Worm (Caenorhabditis elegans): ENCODE measurements around the gene Y94H6A.7.

Y94H6A.7 gene

ce11 chrIV:2709590-2710201, 6.7 kb downstream of the Y94H6A.7 start (continued):
- TF ChIP-seq atf-7 (tag; optimal IDR thresholded peaks at IDR 0.05) (peak; percentile 65), tbp1 (GFP tag; optimal IDR thresholded peaks at IDR 0.05) (peak; percentile 46), ztf-18 (tag; optimal IDR thresholded peaks at IDR 0.05) (no peak), mxl-1 (tag; optimal IDR thresholded peaks at IDR 0.05) (no peak), egl-18 (GFP tag; IDR thresholded peaks at IDR 0.05) (no peak), hlh-12 (tag; optimal IDR thresholded peaks at IDR 0.05) (no peak), aptf-2 (GFP tag; conservative IDR thresholded peaks at IDR 0.05) (no peak), F52B5.7 (tag; optimal IDR thresholded peaks at IDR 0.05) (no peak), unc-130 (GFP tag; optimal IDR thresholded peaks at IDR 0.05) (no peak), egrh-3 (GFP tag; IDR thresholded peaks at IDR 0.05) (no peak), K11D2.4 (GFP tag; IDR thresholded peaks at IDR 0.05) (peak; percentile 55), die-1 (tag; optimal IDR thresholded peaks at IDR 0.05) (no peak), mel-28 (tag; optimal IDR thresholded peaks at IDR 0.05; ENCODE audit: borderline replicate concordance) (peak; percentile 32), ama-1 (optimal IDR thresholded peaks at IDR 0.05) (no peak), ama-1 (GFP tag; optimal IDR thresholded peaks at IDR 0.05) (no peak), cebp-2 (GFP tag; IDR thresholded peaks at IDR 0.05) (no peak), ceh-40 (GFP tag; IDR thresholded peaks at IDR 0.05) (0 out of 2 replicates have a peak, but pooled peaks have one; percentile 56), bed-2 (GFP tag; IDR thresholded peaks at IDR 0.05) (no peak), madf-6 (GFP tag; IDR thresholded peaks at IDR 0.05) (0 out of 2 replicates have a peak, but pooled peaks have one; percentile 29), pbrm-1 (GFP tag; IDR thresholded peaks at IDR 0.05) (0 out of 2 replicates have a peak, but pooled peaks have one; percentile 49), sea-2 (GFP tag; IDR thresholded peaks at IDR 0.05) (no peak), mes-4 (tag; optimal IDR thresholded peaks at IDR 0.05) (no peak), F57A8.1 (GFP tag; optimal IDR thresholded peaks at IDR 0.05) (no peak), Y95B8A.8 (GFP tag; IDR thresholded peaks at IDR 0.05) (peak; percentile 77), snpc-4 (GFP tag; optimal IDR thresholded peaks at IDR 0.05) (no peak), snpc-4 (tag; optimal IDR thresholded peaks at IDR 0.05) (no peak), nfya-1 (tag; optimal IDR thresholded peaks at IDR 0.05; ENCODE audit: borderline replicate concordance, insufficient read depth) (no peak), gei-17 (GFP tag; optimal IDR thresholded peaks at IDR 0.05) (peak; percentile 20), B0019.2 (GFP tag; conservative IDR thresholded peaks at IDR 0.05) (no peak), F39B2.1 (GFP tag; IDR thresholded peaks at IDR 0.05) (no peak), Y56A3A.18 (GFP tag; IDR thresholded peaks at IDR 0.05) (peak; percentile 88), nhr-90 (tag; optimal IDR thresholded peaks at IDR 0.05) (no peak), ztf-22 (GFP tag; optimal IDR thresholded peaks at IDR 0.05) (peak; percentile 90), ceh-91 (GFP tag; IDR thresholded peaks at IDR 0.05) (no peak), xnd-1 (tag; optimal IDR thresholded peaks at IDR 0.05) (no peak), ceh-58 (GFP tag; IDR thresholded peaks at IDR 0.05) (no peak), lsy-27 (tag; optimal IDR thresholded peaks at IDR 0.05; ENCODE audit: borderline replicate concordance, insufficient read depth) (no peak), ceh-100 (GFP tag; IDR thresholded peaks at IDR 0.05) (no peak), attf-6 (GFP tag; IDR thresholded peaks at IDR 0.05) (no peak), repo-1 (tag; optimal IDR thresholded peaks at IDR 0.05) (peak; percentile 24), snpc-1.1 (tag; optimal IDR thresholded peaks at IDR 0.05; ENCODE audit: insufficient read depth) (no peak), zim-3 (tag; optimal IDR thresholded peaks at IDR 0.05) (no peak), nhr-80 (tag; optimal IDR thresholded peaks at IDR 0.05) (peak; percentile 21), bed-1 (GFP tag; IDR thresholded peaks at IDR 0.05) (no peak), hrde-1 (tag; optimal IDR thresholded peaks at IDR 0.05; ENCODE audit: borderline replicate concordance) (no peak)
